Worm (Caenorhabditis elegans) whole organism, late embryonic: Measurements from ENCODE around the gene ggtb-1.

ENCODE experiments used
- Y22D7AL.16 ChIP-seq: sonication (generic microtip); optimal IDR thresholded peaks from 2 replicates; lab custom pipeline; 2016; ENCODE audit warnings: missing genetic modification characterization, missing compliant biosample characterization
- dmd-4 ChIP-seq: sonication (generic microtip); optimal IDR thresholded peaks from 2 replicates; lab custom pipeline; 2016; ENCODE audit warnings: borderline replicate concordance, missing genetic modification characterization, missing compliant biosample characterization
- elt-2 ChIP-seq: sonication (generic microtip); optimal IDR thresholded peaks from 2 replicates; lab custom pipeline; 2016; ENCODE audit warnings: missing genetic modification reagents, missing genetic modification characterization, missing compliant biosample characterization
- nhr-11 ChIP-seq: fragments of 150-350 bp; optimal IDR thresholded peaks from 2 replicates; lab custom pipeline; 2014; ENCODE audit warnings: missing biosample characterization, missing genetic modification characterization
- pha-4 ChIP-seq: fragments of 150-350 bp; optimal IDR thresholded peaks from 2 replicates; lab custom pipeline; 2018; ENCODE audit warnings: missing biosample characterization, missing genetic modification reagents, missing genetic modification characterization
- pros-1 ChIP-seq: fragments of 150-350 bp; optimal IDR thresholded peaks from 2 replicates; lab custom pipeline; 2014; ENCODE audit warnings: missing biosample characterization, missing genetic modification reagents, missing genetic modification characterization
- rnt-1 ChIP-seq: sonication (generic microtip); optimal IDR thresholded peaks from 2 replicates; lab custom pipeline; 2016; ENCODE audit warnings: missing genetic modification characterization, missing compliant biosample characterization

- TF ChIP-seq Y22D7AL.16 = no peak
- no peak for TF ChIP-seq rnt-1 (tag; lab: Kevin White, UChicago)
- TF ChIP-seq elt-2 (tag; lab: Kevin White, UChicago) = no peak
- no peak for TF ChIP-seq pha-4
- no peak for TF ChIP-seq dmd-4 (tag; lab: Kevin White, UChicago)
- no peak for TF ChIP-seq nhr-11 (tag; lab: Kevin White, UChicago)
- no peak for TF ChIP-seq pros-1
These were observed 19.0 kb downstream of the ggtb-1 start for ce11 chrIII:7152569-7152968.
